Worm (Caenorhabditis elegans): ENCODE measurements around the gene F09E10.1.

- TF ChIP-seq skn-1 (tag; optimal IDR thresholded peaks at IDR 0.05) (no peak), fos-1 (tag; optimal IDR thresholded peaks at IDR 0.05) (no peak), elt-2 (tag; optimal IDR thresholded peaks at IDR 0.05) (no peak), nhr-11 (tag; optimal IDR thresholded peaks at IDR 0.05) (no peak), jun-1 (tag; optimal IDR thresholded peaks at IDR 0.05) (no peak)
Measured at ce11 chrX:1471232-1471631, 31.4 kb upstream of the F09E10.1 start.

All from whole organism, L3 larva.